Worm (Caenorhabditis elegans) whole organism, young adult: ENCODE results near the gene chs-2.

Source experiments
- F10E7.11 ChIP-seq: sonication (generic microtip); optimal IDR thresholded peaks from 2 replicates; lab custom pipeline; 2017; ENCODE audit warnings: mild to moderate bottlenecking, missing genetic modification characterization, moderate library complexity, missing compliant biosample characterization
- F22D6.2 ChIP-seq: sonication (generic microtip); optimal IDR thresholded peaks from 2 replicates; lab custom pipeline; 2016; ENCODE audit warnings: mild to moderate bottlenecking, missing genetic modification characterization, missing compliant biosample characterization
- F23B12.7 ChIP-seq: sonication (generic microtip); optimal IDR thresholded peaks from 2 replicates; lab custom pipeline; 2017; ENCODE audit warnings: missing genetic modification characterization, mild to moderate bottlenecking, missing compliant biosample characterization, antibody characterized with exemption, moderate library complexity; ENCODE audit not compliant: insufficient read depth
- F49E8.2 ChIP-seq: sonication (generic microtip); optimal IDR thresholded peaks from 3 replicates; lab custom pipeline; 2017; ENCODE audit warnings: missing genetic modification characterization, mild to moderate bottlenecking, missing compliant biosample characterization, antibody characterized with exemption, moderate library complexity; ENCODE audit not compliant: insufficient read depth
- F52B5.7 ChIP-seq: sonication (generic microtip); optimal IDR thresholded peaks from 2 replicates; lab custom pipeline; 2016; ENCODE audit warnings: mild to moderate bottlenecking, missing genetic modification characterization, missing compliant biosample characterization
- F55B11.4 ChIP-seq: sonication (generic microtip); optimal IDR thresholded peaks from 2 replicates; lab custom pipeline; 2016; ENCODE audit warnings: missing compliant biosample characterization, missing genetic modification characterization, borderline replicate concordance; ENCODE audit not compliant: insufficient read depth
- F57A8.1 ChIP-seq: fragments of 200-800 bp; sonication (Bioruptor generic); optimal IDR thresholded peaks from 2 replicates; lab custom pipeline; 2018; ENCODE audit warnings: mild to moderate bottlenecking, missing genetic modification characterization, moderate library complexity, missing compliant biosample characterization
- T07F8.4 ChIP-seq: sonication (generic microtip); optimal IDR thresholded peaks from 2 replicates; lab custom pipeline; 2016; ENCODE audit warnings: mild to moderate bottlenecking, missing genetic modification characterization, moderate library complexity, missing compliant biosample characterization
- Y56A3A.18 ChIP-seq: fragments of 200-800 bp; sonication (Bioruptor generic); IDR thresholded peaks from 2 replicates; pipeline ENCODE4 v1.3.6; 2022; ENCODE audit warnings: missing genetic modification reagents, missing genetic modification characterization, missing compliant biosample characterization
- Y79H2A.3 ChIP-seq: fragments of 200-800 bp; sonication (Bioruptor generic); conservative IDR thresholded peaks from 2 replicates; pipeline ENCODE4 v1.3.6; 2022; ENCODE audit warnings: missing genetic modification reagents, missing genetic modification characterization, missing compliant biosample characterization
- aptf-3 ChIP-seq: fragments of 200-800 bp; sonication (Bioruptor generic); IDR thresholded peaks from 2 replicates; pipeline ENCODE4 v1.3.6; 2022; ENCODE audit warnings: missing genetic modification characterization, missing compliant biosample characterization
- atf-7 ChIP-seq: sonication (generic microtip); optimal IDR thresholded peaks from 2 replicates; lab custom pipeline; 2017; ENCODE audit warnings: mild to moderate bottlenecking, missing genetic modification characterization, missing compliant biosample characterization
- attf-5 ChIP-seq: fragments of 200-800 bp; sonication (Bioruptor generic); optimal IDR thresholded peaks from 2 replicates; lab custom pipeline; 2018; ENCODE audit warnings: mild to moderate bottlenecking, missing genetic modification characterization, missing compliant biosample characterization
- cebp-1 ChIP-seq, 2 experiments: fragments of 200-800 bp in 1 of 2; sonication (Bioruptor generic) in 1 of 2; sonication (generic microtip) in 1 of 2; IDR thresholded peaks in 1 of 2; optimal IDR thresholded peaks in 1 of 2; 2 replicates each; pipeline versions ENCODE4 v1.3.6 to Lab custom; 2017 to 2022; ENCODE audit warnings: missing compliant biosample characterization in 2 of 2, missing genetic modification characterization in 2 of 2, mild to moderate bottlenecking in 1 of 2, missing genetic modification reagents in 1 of 2, moderate library complexity in 1 of 2
- ceh-100 ChIP-seq: fragments of 200-800 bp; sonication (Bioruptor generic); IDR thresholded peaks from 2 replicates; pipeline ENCODE4 v1.3.6; 2022; ENCODE audit warnings: missing genetic modification reagents, missing genetic modification characterization, missing compliant biosample characterization
- ceh-27 ChIP-seq: fragments of 200-800 bp; sonication (Bioruptor generic); optimal IDR thresholded peaks from 2 replicates; lab custom pipeline; 2018; ENCODE audit warnings: mild to moderate bottlenecking, missing genetic modification characterization, moderate library complexity, missing compliant biosample characterization
- ceh-40 ChIP-seq: fragments of 200-800 bp; sonication (Bioruptor generic); IDR thresholded peaks from 2 replicates; pipeline ENCODE4 v1.3.6; 2022; ENCODE audit warnings: missing genetic modification characterization, missing compliant biosample characterization
- ceh-58 ChIP-seq: fragments of 200-800 bp; sonication (Bioruptor generic); IDR thresholded peaks from 2 replicates; pipeline ENCODE4 v1.3.6; 2022; ENCODE audit warnings: missing genetic modification characterization, missing compliant biosample characterization
- chd-7 ChIP-seq: sonication (generic microtip); optimal IDR thresholded peaks from 2 replicates; lab custom pipeline; 2016; ENCODE audit warnings: mild to moderate bottlenecking, missing genetic modification characterization, moderate library complexity, missing compliant biosample characterization
- dox-1 ChIP-seq: fragments of 200-800 bp; sonication (Bioruptor generic); IDR thresholded peaks from 2 replicates; pipeline ENCODE4 v1.3.6; 2022; ENCODE audit warnings: missing genetic modification reagents, missing genetic modification characterization, missing compliant biosample characterization
- dpl-1 ChIP-seq: fragments of 150-350 bp; optimal IDR thresholded peaks from 2 replicates; lab custom pipeline; 2014; ENCODE audit warnings: missing biosample characterization, missing genetic modification reagents, missing genetic modification characterization
- efl-1 ChIP-seq: fragments of 150-350 bp; optimal IDR thresholded peaks from 2 replicates; lab custom pipeline; 2014; ENCODE audit warnings: missing biosample characterization, missing genetic modification reagents, missing genetic modification characterization
- egrh-3 ChIP-seq: fragments of 200-800 bp; sonication (Bioruptor generic); IDR thresholded peaks from 2 replicates; pipeline ENCODE4 v1.3.6; 2022; ENCODE audit warnings: missing genetic modification reagents, missing genetic modification characterization, missing compliant biosample characterization
- fkh-3 ChIP-seq: sonication (generic microtip); optimal IDR thresholded peaks from 2 replicates; lab custom pipeline; 2016; ENCODE audit warnings: mild to moderate bottlenecking, missing genetic modification characterization, missing compliant biosample characterization
- gei-17 ChIP-seq: fragments of 200-800 bp; sonication (Bioruptor generic); optimal IDR thresholded peaks from 2 replicates; lab custom pipeline; 2018; ENCODE audit warnings: mild to moderate bottlenecking, missing genetic modification characterization, missing compliant biosample characterization
- hmg-20 ChIP-seq: fragments of 200-800 bp; sonication (Bioruptor generic); IDR thresholded peaks from 2 replicates; pipeline ENCODE4 v1.3.6; 2022; ENCODE audit warnings: missing genetic modification reagents, missing genetic modification characterization, missing compliant biosample characterization
- hrde-1 ChIP-seq: sonication (generic microtip); optimal IDR thresholded peaks from 2 replicates; lab custom pipeline; 2016; ENCODE audit warnings: missing genetic modification characterization, mild to moderate bottlenecking, missing compliant biosample characterization, moderate library complexity, missing genotype, missing genetic modification reagents, borderline replicate concordance
- lin-26 ChIP-seq: fragments of 200-800 bp; sonication (Bioruptor generic); IDR thresholded peaks from 2 replicates; pipeline ENCODE4 v1.3.6; 2022; ENCODE audit warnings: missing genetic modification reagents, missing genetic modification characterization, missing compliant biosample characterization
- madf-8 ChIP-seq: fragments of 200-800 bp; sonication (Bioruptor generic); conservative IDR thresholded peaks from 2 replicates; pipeline ENCODE4 v1.3.6; 2022; ENCODE audit warnings: missing genetic modification reagents, missing genetic modification characterization, missing compliant biosample characterization
- nhr-179 ChIP-seq: sonication (generic microtip); optimal IDR thresholded peaks from 2 replicates; lab custom pipeline; 2016; ENCODE audit warnings: mild to moderate bottlenecking, missing genetic modification characterization, missing compliant biosample characterization
- nhr-80 ChIP-seq: sonication (generic microtip); optimal IDR thresholded peaks from 2 replicates; lab custom pipeline; 2016; ENCODE audit warnings: missing genetic modification characterization, missing compliant biosample characterization
- nhr-90 ChIP-seq: sonication (generic microtip); optimal IDR thresholded peaks from 2 replicates; lab custom pipeline; 2016; ENCODE audit warnings: missing genotype, mild to moderate bottlenecking, missing genetic modification characterization, missing compliant biosample characterization
- pbrm-1 ChIP-seq: fragments of 200-800 bp; sonication (Bioruptor generic); IDR thresholded peaks from 2 replicates; pipeline ENCODE4 v1.3.6; 2022; ENCODE audit warnings: missing genetic modification reagents, missing genetic modification characterization, missing compliant biosample characterization
- rec-8 ChIP-seq, 2 experiments: sonication (generic microtip); optimal IDR thresholded peaks; 2 replicates each; lab custom pipeline; 2016; ENCODE audit warnings: mild to moderate bottlenecking in 2 of 2, missing genetic modification characterization in 2 of 2, missing genetic modification reagents in 2 of 2, missing genotype in 2 of 2, missing biosample characterization in 1 of 2, missing compliant biosample characterization in 1 of 2, moderate library complexity in 1 of 2
- tbp1 ChIP-seq: fragments of 200-800 bp; sonication (Bioruptor generic); optimal IDR thresholded peaks from 2 replicates; lab custom pipeline; 2018; ENCODE audit warnings: mild to moderate bottlenecking, missing genetic modification characterization, missing compliant biosample characterization
- xnd-1 ChIP-seq: sonication (generic microtip); optimal IDR thresholded peaks from 2 replicates; lab custom pipeline; 2016; ENCODE audit warnings: missing genotype, missing genetic modification reagents, missing genetic modification characterization, missing compliant biosample characterization
- zfh-2 ChIP-seq: fragments of 200-800 bp; sonication (Bioruptor generic); conservative IDR thresholded peaks from 2 replicates; pipeline ENCODE4 v1.3.6; 2022; ENCODE audit warnings: missing genetic modification reagents, missing genetic modification characterization, missing compliant biosample characterization
- zim-3 ChIP-seq: sonication (generic microtip); optimal IDR thresholded peaks from 2 replicates; lab custom pipeline; 2017; ENCODE audit warnings: mild to moderate bottlenecking, missing genetic modification characterization, moderate library complexity, missing compliant biosample characterization
- ztf-18 ChIP-seq: sonication (generic microtip); optimal IDR thresholded peaks from 2 replicates; lab custom pipeline; 2016; ENCODE audit warnings: missing genotype, mild to moderate bottlenecking, missing genetic modification characterization, missing compliant biosample characterization
- ztf-25 ChIP-seq: fragments of 200-800 bp; sonication (Bioruptor generic); IDR thresholded peaks from 2 replicates; pipeline ENCODE4 v1.3.6; 2022; ENCODE audit warnings: missing genetic modification reagents, missing genetic modification characterization, missing compliant biosample characterization
- ztf-26 ChIP-seq: sonication (generic microtip); optimal IDR thresholded peaks from 2 replicates; lab custom pipeline; 2017; ENCODE audit warnings: missing genetic modification characterization, missing compliant biosample characterization

Gene chs-2

ce11 chrII:155904-156303, 40.9 kb upstream of the chs-2 start, which contains the start of gene mrpl-28 (continued):
- TF ChIP-seq F57A8.1 (no peak), atf-7 (no peak), F23B12.7 (peak; percentile 38), Y56A3A.18 (peak; percentile 73; the same call in 1 of the 2 replicates), dpl-1 (GFP tag; lab: Kevin White, UChicago) (peak; percentile 74), ztf-18 (peak; percentile 28), chd-7 (tag; lab: Kevin White, UChicago) (peak; percentile 46), ceh-27 (GFP tag; lab: Kevin White, UChicago) (peak; percentile 63), xnd-1 (tag; lab: Kevin White, UChicago) (peak; percentile 22), pbrm-1 (peak; percentile 89)
- TF ChIP-seq, all 124 proteins: peak for 53

ce11 chrII:156999-157499, 39.7 kb upstream of the chs-2 start:
- TF ChIP-seq Y56A3A.18 (no peak), ztf-18 (no peak), zim-3 (tag; lab: Kevin White, UChicago) (no peak), lin-26 (GFP tag; lab: Robert Waterston, UW) (no peak), ztf-26 (no peak), ceh-100 (no peak), efl-1 (GFP tag; lab: Kevin White, UChicago) (no peak), T07F8.4 (no peak), F52B5.7 (no peak), ceh-58 (GFP tag; lab: Robert Waterston, UW) (no peak), hmg-20 (GFP tag; lab: Robert Waterston, UW) (no peak), fkh-3 (tag; lab: Kevin White, UChicago) (no peak)

- TF ChIP-seq nhr-80 (tag; lab: Kevin White, UChicago) = peak; percentile 51
- no peak for TF ChIP-seq rec-8 (tag; optimal IDR thresholded peaks at IDR 0.05; lab: Kevin White, UChicago)
Observed at ce11 chrII:158004-158731, 38.6 kb upstream of the chs-2 start.

- TF ChIP-seq aptf-3 (GFP tag; lab: Robert Waterston, UW) (no peak), F23B12.7 (no peak), gei-17 (no peak), nhr-80 (tag; lab: Kevin White, UChicago) (peak; percentile 44), madf-8 (GFP tag; lab: Robert Waterston, UW) (no peak), nhr-179 (tag; lab: Kevin White, UChicago) (no peak), F49E8.2 (tag; lab: Kevin White, UChicago) (no peak), egrh-3 (GFP tag; lab: Robert Waterston, UW) (no peak), F10E7.11 (tag; lab: Kevin White, UChicago) (no peak), nhr-90 (tag; lab: Kevin White, UChicago) (no peak), F55B11.4 (tag; lab: Kevin White, UChicago) (no peak), attf-5 (peak; percentile 37), Y79H2A.3 (GFP tag; lab: Robert Waterston, UW) (no peak), ceh-40 (GFP tag; lab: Robert Waterston, UW) (no peak), T07F8.4 (no peak), cebp-1 (GFP tag; IDR thresholded peaks at IDR 0.05; lab: Robert Waterston, UW) (no peak), cebp-1 (tag; optimal IDR thresholded peaks at IDR 0.05; lab: Kevin White, UChicago) (peak; percentile 16), hrde-1 (tag; lab: Kevin White, UChicago) (no peak), dox-1 (no peak), F22D6.2 (tag; lab: Kevin White, UChicago) (no peak), xnd-1 (tag; lab: Kevin White, UChicago) (no peak), ztf-25 (GFP tag; lab: Robert Waterston, UW) (no peak), zfh-2 (no peak), tbp1 (GFP tag; lab: Kevin White, UChicago) (no peak)
Observed at ce11 chrII:159294-159922, 37.4 kb upstream of the chs-2 start.
